Worm (Caenorhabditis elegans) whole organism, young adult: ENCODE results near the gene Y65A5A.2.

Experiments
- B0019.2 ChIP-seq: fragments of 200-800 bp; sonication (Bioruptor generic); conservative IDR thresholded peaks from 2 replicates; pipeline ENCODE4 v1.3.6; 2022; ENCODE audit warnings: missing genetic modification reagents, missing genetic modification characterization, missing compliant biosample characterization
- D2030.7 ChIP-seq: fragments of 200-800 bp; sonication (Bioruptor generic); IDR thresholded peaks from 2 replicates; pipeline ENCODE4 v1.3.6; 2022; ENCODE audit warnings: missing genetic modification reagents, missing genetic modification characterization, missing compliant biosample characterization
- Y67H2A.10 ChIP-seq: fragments of 200-800 bp; sonication (Bioruptor generic); conservative IDR thresholded peaks from 2 replicates; pipeline ENCODE4 v1.3.6; 2022; ENCODE audit warnings: missing genetic modification reagents, missing genetic modification characterization, missing compliant biosample characterization
- fkh-3 ChIP-seq: sonication (generic microtip); optimal IDR thresholded peaks from 2 replicates; lab custom pipeline; 2016; ENCODE audit warnings: mild to moderate bottlenecking, missing genetic modification characterization, missing compliant biosample characterization
- lag-1 ChIP-seq: fragments of 200-800 bp; sonication (Bioruptor generic); IDR thresholded peaks from 2 replicates; pipeline ENCODE4 v1.3.6; 2022; ENCODE audit warnings: missing genetic modification reagents, missing genetic modification characterization, missing compliant biosample characterization
- nfya-1 ChIP-seq: sonication (generic microtip); optimal IDR thresholded peaks from 2 replicates; lab custom pipeline; 2017; ENCODE audit warnings: antibody characterized with exemption, missing compliant biosample characterization, missing genetic modification characterization, borderline replicate concordance; ENCODE audit not compliant: insufficient read depth
- tbp1 ChIP-seq: fragments of 200-800 bp; sonication (Bioruptor generic); optimal IDR thresholded peaks from 2 replicates; lab custom pipeline; 2018; ENCODE audit warnings: mild to moderate bottlenecking, missing genetic modification characterization, missing compliant biosample characterization
- unc-130 ChIP-seq: sonication (generic microtip); optimal IDR thresholded peaks from 2 replicates; lab custom pipeline; 2016; ENCODE audit warnings: missing genetic modification reagents, missing genetic modification characterization, missing compliant biosample characterization
- unc-62 ChIP-seq: fragments of 150-350 bp; optimal IDR thresholded peaks from 2 replicates; lab custom pipeline; 2014; ENCODE audit warnings: missing biosample characterization, missing genetic modification reagents, missing genetic modification characterization
- zfh-2 ChIP-seq: fragments of 200-800 bp; sonication (Bioruptor generic); conservative IDR thresholded peaks from 2 replicates; pipeline ENCODE4 v1.3.6; 2022; ENCODE audit warnings: missing genetic modification reagents, missing genetic modification characterization, missing compliant biosample characterization

ce11 chrIV:16399776-16400368, 11.9 kb upstream of the Y65A5A.2 start, which contains the start of gene Y65A5A.1:
- no peak for TF ChIP-seq unc-130 (GFP tag; lab: Kevin White, UChicago)
- no peak for TF ChIP-seq fkh-3 (tag; lab: Kevin White, UChicago)
- no peak for TF ChIP-seq zfh-2 (GFP tag; lab: Robert Waterston, UW)
- peak; percentile 89 for TF ChIP-seq tbp1 (GFP tag; lab: Kevin White, UChicago)
- TF ChIP-seq D2030.7 (GFP tag; lab: Robert Waterston, UW), result peak; percentile 64
- TF ChIP-seq unc-62 (GFP tag; lab: Kevin White, UChicago), result no peak
- TF ChIP-seq lag-1 (GFP tag; lab: Robert Waterston, UW), result no peak
- no peak for TF ChIP-seq B0019.2 (GFP tag; lab: Robert Waterston, UW)
- no peak for TF ChIP-seq Y67H2A.10 (GFP tag; lab: Robert Waterston, UW)
- no peak for TF ChIP-seq nfya-1
